Worm (Caenorhabditis elegans): ENCODE measurements around the gene C27H6.8.

Gene C27H6.8

DNA sequence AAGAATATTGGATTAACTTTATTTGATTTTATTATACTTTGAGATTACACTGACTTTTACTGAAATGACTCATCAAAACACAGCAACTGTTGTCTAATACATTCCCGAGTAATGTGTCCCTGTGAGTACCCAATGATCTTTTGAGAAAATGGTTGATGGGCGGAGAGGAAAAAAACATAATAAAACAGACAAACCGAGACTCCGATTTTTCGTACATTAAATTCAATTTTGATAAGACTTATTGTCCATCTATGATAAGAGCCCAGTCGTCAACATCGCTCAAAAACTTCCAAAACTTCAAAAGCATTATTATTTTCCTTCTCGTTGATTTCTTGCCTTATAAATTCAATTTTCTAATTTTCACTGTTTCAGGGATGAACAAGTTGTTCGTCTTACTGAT, 36.7 kb downstream of the C27H6.8 start, which contains the start of gene ttr-46:
Gene ttr-46 (plus strand): TSS at position 373 of the 400 bp plus-strand sequence.
- no peak for TF ChIP-seq hlh-6 (tag; optimal IDR thresholded peaks at IDR 0.05)
- TF ChIP-seq unc-55 (GFP tag; optimal IDR thresholded peaks at IDR 0.05) = no peak
- TF ChIP-seq ceh-48 (tag; optimal IDR thresholded peaks at IDR 0.05) = no peak

DNA sequence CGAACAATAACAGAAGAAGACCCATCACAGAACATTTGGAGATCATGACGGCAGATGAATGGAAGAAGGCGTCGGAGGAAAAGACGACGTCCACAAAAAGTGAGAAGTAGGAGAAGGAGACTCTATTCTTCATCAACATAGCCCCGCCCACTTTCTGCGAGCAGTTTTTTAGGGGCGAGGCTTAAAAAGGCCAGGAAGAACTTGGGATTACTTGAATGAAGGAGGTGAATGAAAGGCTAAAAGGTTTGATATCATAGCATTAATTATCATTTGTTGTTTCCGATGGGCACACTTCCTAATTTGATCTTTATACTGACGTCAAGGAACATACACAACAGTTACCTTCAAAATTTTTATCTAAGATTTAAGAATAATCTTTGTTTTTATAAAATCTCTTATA, 38.7 kb downstream of the C27H6.8 start, which contains the start of gene nlp-58:
Gene nlp-58 (minus strand): TSS at position 101 of the 400 bp plus-strand sequence.
- no peak for TF ChIP-seq hlh-6 (tag; optimal IDR thresholded peaks at IDR 0.05)
- TF ChIP-seq fax-1 (tag; optimal IDR thresholded peaks at IDR 0.05) = no peak
- TF ChIP-seq ahr-1 (tag; optimal IDR thresholded peaks at IDR 0.05) = no peak
- no peak for TF ChIP-seq pag-3 (tag; optimal IDR thresholded peaks at IDR 0.05; ENCODE audit: borderline replicate concordance)
- TF ChIP-seq lim-6 (tag; optimal IDR thresholded peaks at IDR 0.05) = no peak
- no peak for TF ChIP-seq K09A11.1 (tag; optimal IDR thresholded peaks at IDR 0.05; ENCODE audit: insufficient read depth)
- no peak for TF ChIP-seq dve-1 (tag; optimal IDR thresholded peaks at IDR 0.05)
- TF ChIP-seq fkh-6 (tag; optimal IDR thresholded peaks at IDR 0.05) = no peak
- no peak for TF ChIP-seq zip-5 (tag; optimal IDR thresholded peaks at IDR 0.05)
- no peak for TF ChIP-seq ceh-19 (GFP tag; optimal IDR thresholded peaks at IDR 0.05)
- no peak for TF ChIP-seq npax-4 (tag; optimal IDR thresholded peaks at IDR 0.05)
- TF ChIP-seq pax-1 (tag; optimal IDR thresholded peaks at IDR 0.05) = no peak
- TF ChIP-seq eyg-1 (tag; optimal IDR thresholded peaks at IDR 0.05) = no peak
- TF ChIP-seq ceh-45 (GFP tag; IDR thresholded peaks at IDR 0.05) = no peak
- TF ChIP-seq pros-1 (tag; optimal IDR thresholded peaks at IDR 0.05) = no peak
- TF ChIP-seq fkh-10 (GFP tag; optimal IDR thresholded peaks at IDR 0.05) = no peak
- no peak for TF ChIP-seq ceh-30 (tag; optimal IDR thresholded peaks at IDR 0.05)
- TF ChIP-seq ref-2 (tag; optimal IDR thresholded peaks at IDR 0.05) = no peak
- no peak for TF ChIP-seq tbx-2 (tag; optimal IDR thresholded peaks at IDR 0.05)

DNA sequence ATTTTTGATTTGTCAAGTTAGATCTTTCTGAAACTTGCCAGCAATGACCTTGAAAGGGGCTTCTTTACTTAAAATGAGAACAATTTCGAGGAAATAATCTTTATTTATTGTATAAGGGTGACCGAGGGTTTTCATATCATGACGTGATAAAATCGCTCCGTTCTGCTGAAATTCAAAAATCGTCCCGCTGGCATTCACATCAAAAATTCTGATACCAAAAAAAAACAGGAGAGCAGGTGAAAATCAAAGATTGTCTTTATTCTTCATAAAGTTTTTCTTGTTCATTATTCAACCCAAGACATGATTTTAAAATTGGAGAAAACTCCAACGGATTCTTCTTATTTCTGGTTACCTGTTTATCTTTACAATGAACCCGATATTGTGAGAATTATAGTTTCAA, 43.5 kb downstream of the C27H6.8 start, which contains the start of gene sre-28:
Gene sre-28 (plus strand): TSS at position 301 of the 400 bp plus-strand sequence.
- TF ChIP-seq Y22D7AL.16 (tag; optimal IDR thresholded peaks at IDR 0.05) = no peak
- no peak for TF ChIP-seq nhr-11 (tag; optimal IDR thresholded peaks at IDR 0.05)
- TF ChIP-seq hlh-13 (GFP tag; optimal IDR thresholded peaks at IDR 0.05) = no peak
- TF ChIP-seq pat-9 (tag; optimal IDR thresholded peaks at IDR 0.05) = no peak
- no peak for TF ChIP-seq unc-86 (tag; optimal IDR thresholded peaks at IDR 0.05)
- no peak for TF ChIP-seq nhr-232 (tag; optimal IDR thresholded peaks at IDR 0.05)

DNA sequence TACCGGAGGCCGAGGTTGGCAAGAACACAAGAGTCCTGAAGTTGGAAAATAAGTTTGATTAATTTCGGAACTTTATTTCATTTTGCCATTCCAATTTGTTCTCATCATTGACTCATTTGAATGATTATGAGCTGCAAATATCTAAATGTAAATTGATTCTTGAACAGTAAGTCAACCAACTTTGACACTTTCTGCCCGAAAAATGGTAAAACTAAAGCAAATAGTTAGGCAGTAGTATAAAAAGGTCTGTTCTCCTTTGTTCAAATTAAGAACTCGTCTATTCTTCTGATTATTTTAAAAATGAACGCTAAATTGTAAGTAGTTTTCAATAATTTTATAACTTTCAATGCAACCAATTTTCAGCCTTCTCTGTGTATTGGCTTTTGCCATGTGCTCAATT, 44.5 kb downstream of the C27H6.8 start, which contains the start of gene fipr-12:
Gene fipr-12 (plus strand): TSS at position 301 of the 400 bp plus-strand sequence.
- TF ChIP-seq ceh-48 (tag; optimal IDR thresholded peaks at IDR 0.05) (no peak), dve-1 (tag; optimal IDR thresholded peaks at IDR 0.05) (no peak), hlh-13 (GFP tag; optimal IDR thresholded peaks at IDR 0.05) (no peak), ceh-6 (GFP tag; optimal IDR thresholded peaks at IDR 0.05) (no peak), madf-2 (tag; optimal IDR thresholded peaks at IDR 0.05) (no peak), pqm-1 (tag; optimal IDR thresholded peaks at IDR 0.05) (no peak), nhr-11 (tag; optimal IDR thresholded peaks at IDR 0.05) (no peak), sox-4 (tag; optimal IDR thresholded peaks at IDR 0.05) (no peak), pros-1 (tag; optimal IDR thresholded peaks at IDR 0.05) (no peak), nhr-232 (tag; optimal IDR thresholded peaks at IDR 0.05) (no peak), T23F11.4 (GFP tag; optimal IDR thresholded peaks at IDR 0.05) (no peak), ahr-1 (tag; optimal IDR thresholded peaks at IDR 0.05) (no peak), unc-55 (GFP tag; optimal IDR thresholded peaks at IDR 0.05) (no peak), tbx-7 (tag; optimal IDR thresholded peaks at IDR 0.05) (no peak), syd-9 (tag; optimal IDR thresholded peaks at IDR 0.05) (no peak), elt-4 (tag; optimal IDR thresholded peaks at IDR 0.05) (no peak)

DNA sequence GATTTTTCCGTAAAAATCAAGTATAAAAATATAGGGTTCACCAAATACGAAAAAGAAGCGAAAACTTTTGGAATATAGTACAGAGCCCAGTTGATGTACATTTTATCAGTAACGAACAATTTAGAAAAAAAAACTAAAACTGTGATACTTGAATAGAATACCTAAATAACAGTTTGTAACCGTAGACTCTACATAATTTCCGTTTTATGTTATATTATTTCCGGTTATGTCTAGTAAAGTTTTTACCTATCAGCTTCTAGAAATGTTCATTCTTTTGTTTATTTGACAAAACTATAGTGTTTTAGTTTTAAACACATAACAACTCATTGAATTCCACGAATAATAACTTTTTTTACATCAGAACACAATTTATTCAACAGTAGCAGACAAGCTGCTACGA, 50.2 kb downstream of the C27H6.8 start, which contains the start of gene srj-33:
Gene srj-33 (minus strand): TSS at position 101 of the 400 bp plus-strand sequence.
- TF ChIP-seq nhr-232 (tag; optimal IDR thresholded peaks at IDR 0.05) (no peak), ceh-34 (tag; optimal IDR thresholded peaks at IDR 0.05) (no peak), lim-6 (tag; optimal IDR thresholded peaks at IDR 0.05) (no peak), ceh-6 (GFP tag; optimal IDR thresholded peaks at IDR 0.05) (no peak), rnt-1 (tag; optimal IDR thresholded peaks at IDR 0.05) (no peak), K02D7.2 (tag; optimal IDR thresholded peaks at IDR 0.05) (no peak), sdc-2 (tag; optimal IDR thresholded peaks at IDR 0.05) (no peak), unc-42 (tag; optimal IDR thresholded peaks at IDR 0.05) (no peak), pag-3 (tag; optimal IDR thresholded peaks at IDR 0.05; ENCODE audit: borderline replicate concordance) (no peak), ceh-48 (tag; optimal IDR thresholded peaks at IDR 0.05) (no peak), odd-2 (tag; optimal IDR thresholded peaks at IDR 0.05) (no peak), fkh-10 (GFP tag; optimal IDR thresholded peaks at IDR 0.05) (no peak), unc-3 (GFP tag; conservative IDR thresholded peaks at IDR 0.05) (no peak), unc-3 (tag; optimal IDR thresholded peaks at IDR 0.05) (no peak), pha-2 (tag; optimal IDR thresholded peaks at IDR 0.05) (no peak)

Measured in whole organism, late embryonic.